Worm (Caenorhabditis elegans): ENCODE measurements around the gene C48A7.16.

DNA sequence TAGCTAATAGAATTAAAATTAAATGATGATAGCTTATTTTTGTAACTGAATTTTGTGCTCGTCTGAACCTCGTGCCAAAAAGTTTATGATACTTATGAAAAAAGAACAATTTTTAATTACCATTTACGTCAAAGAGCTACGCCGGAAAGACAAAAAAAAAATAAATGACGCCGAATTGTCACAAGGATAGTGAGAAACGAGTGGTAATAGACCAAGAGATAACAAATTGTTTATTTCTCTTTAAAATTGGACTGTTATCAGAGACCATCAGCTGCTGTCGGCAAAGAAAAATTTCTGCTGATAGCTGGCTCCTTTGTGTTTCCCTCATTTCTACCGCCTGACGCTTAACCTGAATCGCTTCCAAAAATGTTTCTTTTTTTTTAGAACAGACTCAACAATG is 11.6 kb upstream of the C48A7.16 start, which contains the start of gene pitr-1:
- no peak for TF ChIP-seq dmd-4 (tag; optimal IDR thresholded peaks at IDR 0.05)
- no peak for TF ChIP-seq ama-1 (optimal IDR thresholded peaks at IDR 0.05)
- no peak for TF ChIP-seq ZK546.5 (tag; optimal IDR thresholded peaks at IDR 0.05)
- TF ChIP-seq nhr-21 (tag; optimal IDR thresholded peaks at IDR 0.05), result no peak
- no peak for TF ChIP-seq zag-1 (tag; optimal IDR thresholded peaks at IDR 0.05)
- no peak for TF ChIP-seq ztf-11 (tag; optimal IDR thresholded peaks at IDR 0.05)
- TF ChIP-seq nhr-6 (tag; optimal IDR thresholded peaks at IDR 0.05), result no peak
- TF ChIP-seq lin-39 (tag; optimal IDR thresholded peaks at IDR 0.05), result no peak
- no peak for TF ChIP-seq lin-13 (GFP tag; optimal IDR thresholded peaks at IDR 0.05)
